Fruit fly (Drosophila melanogaster): ENCODE results near the gene up.
A peak's percentile ranks its signal among the peaks of the same experiment; 100 is the strongest.

The up gene

dm6 chrX:13630290-13630900 lies 28.0 kb upstream of the up start (continued):
- peak; percentile 11 for TF ChIP-seq Chrac-16 (GFP tag; optimal IDR thresholded peaks at IDR 0.05)
- TF ChIP-seq pho (GFP tag; optimal IDR thresholded peaks at IDR 0.05), result no peak
- TF ChIP-seq disco-r (GFP tag; optimal IDR thresholded peaks at IDR 0.05), result no peak
- TF ChIP-seq CG4424 (GFP tag; optimal IDR thresholded peaks at IDR 0.05), result peak; percentile 37
- no peak for TF ChIP-seq pan (optimal IDR thresholded peaks at IDR 0.05)
- TF ChIP-seq pan (GFP tag; optimal IDR thresholded peaks at IDR 0.05 in 1 of 2, IDR thresholded peaks at IDR 0.05 in 1 of 2), result peak in 1 of 2 experiments; percentile 23
- TF ChIP-seq Nf-YA (GFP tag; IDR thresholded peaks at IDR 0.05), result no peak
- peak; percentile 53; the same call in 1 of the 3 replicates for TF ChIP-seq ci (GFP tag; IDR thresholded peaks at IDR 0.05)
- TF ChIP-seq CG34422 (GFP tag; IDR thresholded peaks at IDR 0.05), result 0 out of 3 replicates have a peak, but pooled peaks have one; percentile 13
- TF ChIP-seq CG2875 (GFP tag; optimal IDR thresholded peaks at IDR 0.05), result peak; percentile 8
- peak; percentile 11 for TF ChIP-seq Camta (GFP tag; optimal IDR thresholded peaks at IDR 0.05)
- TF ChIP-seq slp2 (GFP tag; optimal IDR thresholded peaks at IDR 0.05), result no peak
- peak; percentile 18 for TF ChIP-seq gsb-n (tag; optimal IDR thresholded peaks at IDR 0.05)
- no peak for TF ChIP-seq dm (GFP tag; optimal IDR thresholded peaks at IDR 0.05)
- peak; percentile 33 for TF ChIP-seq Oli (tag; optimal IDR thresholded peaks at IDR 0.05)
- no peak for TF ChIP-seq unc-4 (GFP tag; IDR thresholded peaks at IDR 0.05; ENCODE audit: partially characterized antibody)
- TF ChIP-seq CG8765 (GFP tag; IDR thresholded peaks at IDR 0.05), result 0 out of 2 replicates have a peak, but pooled peaks have one; percentile 15
- TF ChIP-seq pnt (GFP tag; optimal IDR thresholded peaks at IDR 0.05), result peak; percentile 41
- TF ChIP-seq phol (tag; optimal IDR thresholded peaks at IDR 0.05), result peak; percentile 46
- no peak for TF ChIP-seq vfl (GFP tag; optimal IDR thresholded peaks at IDR 0.05)
- peak; percentile 30 for TF ChIP-seq CG12391 (tag; optimal IDR thresholded peaks at IDR 0.05)
- no peak for TF ChIP-seq sug (tag; optimal IDR thresholded peaks at IDR 0.05)
- TF ChIP-seq CG18262 (tag; optimal IDR thresholded peaks at IDR 0.05), result peak; percentile 26
- peak; percentile 81 for TF ChIP-seq Med (GFP tag)
- TF ChIP-seq az2 (GFP tag; optimal IDR thresholded peaks at IDR 0.05), result peak; percentile 11
- TF ChIP-seq CG15269 (tag; optimal IDR thresholded peaks at IDR 0.05), result no peak
- TF ChIP-seq unpg (GFP tag; optimal IDR thresholded peaks at IDR 0.05), result peak; percentile 46
- no peak for TF ChIP-seq CG14050 (GFP tag; IDR thresholded peaks at IDR 0.05)
- TF ChIP-seq gem (tag; optimal IDR thresholded peaks at IDR 0.05), result peak; percentile 60
- TF ChIP-seq CHES-1-like (GFP tag; optimal IDR thresholded peaks at IDR 0.05), result peak; percentile 15
- peak; percentile 41 for TF ChIP-seq Xbp1 (GFP tag; optimal IDR thresholded peaks at IDR 0.05)
- peak; percentile 12 for TF ChIP-seq Myb (GFP tag; optimal IDR thresholded peaks at IDR 0.05)

- TF ChIP-seq Gug (GFP tag; IDR thresholded peaks at IDR 0.05), result no peak
- TF ChIP-seq CG9215 (GFP tag; IDR thresholded peaks at IDR 0.05), result no peak
- TF ChIP-seq ssp (GFP tag; IDR thresholded peaks at IDR 0.05), result no peak
- no peak for TF ChIP-seq pzg (GFP tag; optimal IDR thresholded peaks at IDR 0.05)
- no peak for TF ChIP-seq Side (GFP tag; optimal IDR thresholded peaks at IDR 0.05)
- TF ChIP-seq amos (GFP tag; IDR thresholded peaks at IDR 0.05; ENCODE audit: partially characterized antibody), result no peak
- TF ChIP-seq Awh (GFP tag; IDR thresholded peaks at IDR 0.05), result no peak
- no peak for TF ChIP-seq Fer2 (tag; optimal IDR thresholded peaks at IDR 0.05)
- TF ChIP-seq Opbp (GFP tag; IDR thresholded peaks at IDR 0.05; ENCODE audit: partially characterized antibody), result no peak
- TF ChIP-seq zen2 (GFP tag; IDR thresholded peaks at IDR 0.05; ENCODE audit: partially characterized antibody), result no peak
- TF ChIP-seq Xbp1 (GFP tag; optimal IDR thresholded peaks at IDR 0.05), result no peak
- TF ChIP-seq CG12942 (GFP tag; optimal IDR thresholded peaks at IDR 0.05), result no peak
- no peak for TF ChIP-seq maf-S (GFP tag; optimal IDR thresholded peaks at IDR 0.05)
- no peak for TF ChIP-seq crc (GFP tag; optimal IDR thresholded peaks at IDR 0.05)
- no peak for TF ChIP-seq cas (GFP tag; IDR thresholded peaks at IDR 0.05)
Measured at dm6 chrX:13629414-13629813, 27.0 kb upstream of the up start.
